Worm (Caenorhabditis elegans) whole organism, young adult: ENCODE results near the gene F19H6.4.
A peak's percentile ranks its signal among the peaks of the same experiment; 100 is the strongest.

ENCODE experiments used
- B0261.1 ChIP-seq: sonication (generic microtip); optimal IDR thresholded peaks from 2 replicates; lab custom pipeline; 2016; ENCODE audit warnings: mild to moderate bottlenecking, missing genetic modification characterization, moderate library complexity, missing compliant biosample characterization
- B0336.3 ChIP-seq: fragments of 200-800 bp; sonication (Bioruptor generic); IDR thresholded peaks from 2 replicates; pipeline ENCODE4 v1.3.6; 2022; ENCODE audit warnings: missing genetic modification characterization, missing compliant biosample characterization
- F10E7.11 ChIP-seq: sonication (generic microtip); optimal IDR thresholded peaks from 2 replicates; lab custom pipeline; 2017; ENCODE audit warnings: mild to moderate bottlenecking, missing genetic modification characterization, moderate library complexity, missing compliant biosample characterization
- F22D6.2 ChIP-seq: sonication (generic microtip); optimal IDR thresholded peaks from 2 replicates; lab custom pipeline; 2016; ENCODE audit warnings: mild to moderate bottlenecking, missing genetic modification characterization, missing compliant biosample characterization
- F39B2.1 ChIP-seq: fragments of 200-800 bp; sonication (Bioruptor generic); IDR thresholded peaks from 2 replicates; pipeline ENCODE4 v1.3.6; 2022; ENCODE audit warnings: missing genetic modification reagents, missing genetic modification characterization, missing compliant biosample characterization
- F49E8.2 ChIP-seq: sonication (generic microtip); optimal IDR thresholded peaks from 3 replicates; lab custom pipeline; 2017; ENCODE audit warnings: missing genetic modification characterization, mild to moderate bottlenecking, missing compliant biosample characterization, antibody characterized with exemption, moderate library complexity; ENCODE audit not compliant: insufficient read depth
- F55B11.4 ChIP-seq: sonication (generic microtip); optimal IDR thresholded peaks from 2 replicates; lab custom pipeline; 2016; ENCODE audit warnings: missing compliant biosample characterization, missing genetic modification characterization, borderline replicate concordance; ENCODE audit not compliant: insufficient read depth
- F57C9.4 ChIP-seq: sonication (generic microtip); optimal IDR thresholded peaks from 2 replicates; lab custom pipeline; 2017; ENCODE audit warnings: mild to moderate bottlenecking, missing genetic modification characterization, missing compliant biosample characterization
- K12H6.12 ChIP-seq: fragments of 200-800 bp; sonication (Bioruptor generic); optimal IDR thresholded peaks from 2 replicates; lab custom pipeline; 2018; ENCODE audit warnings: mild to moderate bottlenecking, missing genetic modification characterization, missing compliant biosample characterization
- ama-1 ChIP-seq, 3 experiments: fragments of 150-350 bp in 1 of 3; sonication (generic microtip) in 2 of 3; optimal IDR thresholded peaks; 2 replicates each; lab custom pipeline; 2014 to 2018; ENCODE audit warnings: missing biosample characterization in 2 of 3, missing genetic modification characterization in 2 of 3, missing genetic modification reagents in 2 of 3
- aptf-3 ChIP-seq: fragments of 200-800 bp; sonication (Bioruptor generic); IDR thresholded peaks from 2 replicates; pipeline ENCODE4 v1.3.6; 2022; ENCODE audit warnings: missing genetic modification characterization, missing compliant biosample characterization
- atf-7 ChIP-seq: sonication (generic microtip); optimal IDR thresholded peaks from 2 replicates; lab custom pipeline; 2017; ENCODE audit warnings: mild to moderate bottlenecking, missing genetic modification characterization, missing compliant biosample characterization
- attf-5 ChIP-seq: fragments of 200-800 bp; sonication (Bioruptor generic); optimal IDR thresholded peaks from 2 replicates; lab custom pipeline; 2018; ENCODE audit warnings: mild to moderate bottlenecking, missing genetic modification characterization, missing compliant biosample characterization
- cebp-2 ChIP-seq: fragments of 200-800 bp; sonication (Bioruptor generic); IDR thresholded peaks from 2 replicates; pipeline ENCODE4 v1.3.6; 2022; ENCODE audit warnings: missing genetic modification characterization, missing compliant biosample characterization
- ceh-27 ChIP-seq: fragments of 200-800 bp; sonication (Bioruptor generic); optimal IDR thresholded peaks from 2 replicates; lab custom pipeline; 2018; ENCODE audit warnings: mild to moderate bottlenecking, missing genetic modification characterization, moderate library complexity, missing compliant biosample characterization
- ceh-79 ChIP-seq: sonication (generic microtip); optimal IDR thresholded peaks from 2 replicates; lab custom pipeline; 2017; ENCODE audit warnings: mild to moderate bottlenecking, missing genetic modification characterization, missing compliant biosample characterization
- chd-7 ChIP-seq: sonication (generic microtip); optimal IDR thresholded peaks from 2 replicates; lab custom pipeline; 2016; ENCODE audit warnings: mild to moderate bottlenecking, missing genetic modification characterization, moderate library complexity, missing compliant biosample characterization
- dox-1 ChIP-seq: fragments of 200-800 bp; sonication (Bioruptor generic); IDR thresholded peaks from 2 replicates; pipeline ENCODE4 v1.3.6; 2022; ENCODE audit warnings: missing genetic modification reagents, missing genetic modification characterization, missing compliant biosample characterization
- him-1 ChIP-seq: sonication (generic microtip); optimal IDR thresholded peaks from 2 replicates; lab custom pipeline; 2016; ENCODE audit warnings: missing genotype, missing genetic modification reagents, missing genetic modification characterization, missing compliant biosample characterization
- hrde-1 ChIP-seq: sonication (generic microtip); optimal IDR thresholded peaks from 2 replicates; lab custom pipeline; 2016; ENCODE audit warnings: missing genetic modification characterization, mild to moderate bottlenecking, missing compliant biosample characterization, moderate library complexity, missing genotype, missing genetic modification reagents, borderline replicate concordance
- hsf-1 ChIP-seq: fragments of 200-800 bp; sonication (Bioruptor generic); IDR thresholded peaks from 2 replicates; pipeline ENCODE4 v1.3.6; 2022; ENCODE audit warnings: missing genetic modification reagents, missing genetic modification characterization, missing compliant biosample characterization
- let-526 ChIP-seq: fragments of 200-800 bp; sonication (Bioruptor generic); IDR thresholded peaks from 2 replicates; pipeline ENCODE4 v1.3.6; 2022; ENCODE audit warnings: missing genetic modification reagents, missing genetic modification characterization, missing compliant biosample characterization
- let-607 ChIP-seq, 2 experiments: fragments of 200-800 bp in 1 of 2; sonication (Bioruptor generic) in 1 of 2; sonication (generic microtip) in 1 of 2; optimal IDR thresholded peaks; 2 replicates each; lab custom pipeline; 2016 to 2018; ENCODE audit warnings: mild to moderate bottlenecking in 2 of 2, missing compliant biosample characterization in 2 of 2, missing genetic modification characterization in 2 of 2, moderate library complexity in 2 of 2, missing genotype in 1 of 2
- lin-26 ChIP-seq: fragments of 200-800 bp; sonication (Bioruptor generic); IDR thresholded peaks from 2 replicates; pipeline ENCODE4 v1.3.6; 2022; ENCODE audit warnings: missing genetic modification reagents, missing genetic modification characterization, missing compliant biosample characterization
- lin-40 ChIP-seq: sonication (generic microtip); optimal IDR thresholded peaks from 2 replicates; lab custom pipeline; 2016; ENCODE audit warnings: missing genetic modification characterization, mild to moderate bottlenecking, missing compliant biosample characterization, missing genotype, missing genetic modification reagents
- lin-54 ChIP-seq: fragments of 200-800 bp; sonication (Bioruptor generic); optimal IDR thresholded peaks from 2 replicates; lab custom pipeline; 2018; ENCODE audit warnings: mild to moderate bottlenecking, missing genetic modification characterization, missing compliant biosample characterization
- lir-1 ChIP-seq: fragments of 200-800 bp; sonication (Bioruptor generic); conservative IDR thresholded peaks from 2 replicates; pipeline ENCODE4 v1.3.6; 2022; ENCODE audit warnings: missing genetic modification reagents, missing genetic modification characterization, missing compliant biosample characterization
- madf-3 ChIP-seq: fragments of 200-800 bp; sonication (Bioruptor generic); IDR thresholded peaks from 2 replicates; pipeline ENCODE4 v1.3.6; 2022; ENCODE audit warnings: missing genetic modification reagents, missing genetic modification characterization, missing compliant biosample characterization
- madf-6 ChIP-seq: fragments of 200-800 bp; sonication (Bioruptor generic); IDR thresholded peaks from 2 replicates; pipeline ENCODE4 v1.3.6; 2022; ENCODE audit warnings: missing genetic modification reagents, missing genetic modification characterization, missing compliant biosample characterization
- mes-4 ChIP-seq: sonication (generic microtip); optimal IDR thresholded peaks from 2 replicates; lab custom pipeline; 2016; ENCODE audit warnings: missing genotype, missing genetic modification characterization, missing compliant biosample characterization
- nfya-2 ChIP-seq: fragments of 200-800 bp; sonication (Bioruptor generic); IDR thresholded peaks from 2 replicates; pipeline ENCODE4 v1.3.6; 2022; ENCODE audit warnings: missing genetic modification reagents, missing genetic modification characterization, missing compliant biosample characterization
- nhr-90 ChIP-seq: sonication (generic microtip); optimal IDR thresholded peaks from 2 replicates; lab custom pipeline; 2016; ENCODE audit warnings: missing genotype, mild to moderate bottlenecking, missing genetic modification characterization, missing compliant biosample characterization
- pha-4 ChIP-seq: fragments of 150-350 bp; sonication (generic microtip); optimal IDR thresholded peaks from 2 replicates; lab custom pipeline; 2014; ENCODE audit warnings: missing biosample characterization, missing genetic modification reagents, missing genetic modification characterization
- rcor-1 ChIP-seq: fragments of 200-800 bp; sonication (Bioruptor generic); IDR thresholded peaks from 2 replicates; pipeline ENCODE4 v1.3.6; 2022; ENCODE audit warnings: missing genetic modification reagents, missing genetic modification characterization, missing compliant biosample characterization
- rec-8 ChIP-seq, 2 experiments: sonication (generic microtip); optimal IDR thresholded peaks; 2 replicates each; lab custom pipeline; 2016; ENCODE audit warnings: mild to moderate bottlenecking in 2 of 2, missing genetic modification characterization in 2 of 2, missing genetic modification reagents in 2 of 2, missing genotype in 2 of 2, missing biosample characterization in 1 of 2, missing compliant biosample characterization in 1 of 2, moderate library complexity in 1 of 2
- sdz-38 ChIP-seq: sonication (generic microtip); optimal IDR thresholded peaks from 2 replicates; lab custom pipeline; 2016; ENCODE audit warnings: missing genotype, missing genetic modification characterization, missing compliant biosample characterization
- snpc-1.1 ChIP-seq: sonication (generic microtip); optimal IDR thresholded peaks from 2 replicates; lab custom pipeline; 2017; ENCODE audit warnings: missing genetic modification characterization, mild to moderate bottlenecking, missing compliant biosample characterization, antibody characterized with exemption, moderate library complexity, missing genotype, missing genetic modification reagents; ENCODE audit not compliant: insufficient read depth
- snpc-4 ChIP-seq, 5 experiments: fragments of 150-350 bp in 1 of 5; sonication (generic microtip) in 4 of 5; optimal IDR thresholded peaks; 2 replicates each; lab custom pipeline; 2014 to 2018; ENCODE audit warnings: missing genetic modification characterization in 5 of 5, missing biosample characterization in 3 of 5, antibody characterized with exemption in 2 of 5, mild to moderate bottlenecking in 2 of 5, missing compliant biosample characterization in 2 of 5, missing genotype in 2 of 5, moderate library complexity in 2 of 5, missing genetic modification reagents in 1 of 5
- somi-1 ChIP-seq: fragments of 200-800 bp; sonication (Bioruptor generic); optimal IDR thresholded peaks from 2 replicates; lab custom pipeline; 2018; ENCODE audit warnings: mild to moderate bottlenecking, missing genetic modification characterization, missing compliant biosample characterization
- tbp1 ChIP-seq: fragments of 200-800 bp; sonication (Bioruptor generic); optimal IDR thresholded peaks from 2 replicates; lab custom pipeline; 2018; ENCODE audit warnings: mild to moderate bottlenecking, missing genetic modification characterization, missing compliant biosample characterization
- tbx-9 ChIP-seq: sonication (generic microtip); optimal IDR thresholded peaks from 2 replicates; lab custom pipeline; 2016; ENCODE audit warnings: borderline replicate concordance, missing genetic modification characterization, inconsistent platforms, missing compliant biosample characterization
- tlf-1 ChIP-seq: fragments of 200-800 bp; sonication (Bioruptor generic); optimal IDR thresholded peaks from 2 replicates; lab custom pipeline; 2018; ENCODE audit warnings: mild to moderate bottlenecking, missing genetic modification characterization, missing compliant biosample characterization
- unc-62 ChIP-seq: fragments of 150-350 bp; optimal IDR thresholded peaks from 2 replicates; lab custom pipeline; 2014; ENCODE audit warnings: missing biosample characterization, missing genetic modification reagents, missing genetic modification characterization
- ztf-26 ChIP-seq: sonication (generic microtip); optimal IDR thresholded peaks from 2 replicates; lab custom pipeline; 2017; ENCODE audit warnings: missing genetic modification characterization, missing compliant biosample characterization
- ztf-28 ChIP-seq: fragments of 200-800 bp; sonication (Bioruptor generic); IDR thresholded peaks from 2 replicates; pipeline ENCODE4 v1.3.6; 2022; ENCODE audit warnings: missing genetic modification reagents, missing genetic modification characterization, missing compliant biosample characterization
- ztf-3 ChIP-seq: fragments of 200-800 bp; sonication (Bioruptor generic); optimal IDR thresholded peaks from 2 replicates; lab custom pipeline; 2018; ENCODE audit warnings: mild to moderate bottlenecking, missing genetic modification characterization, missing compliant biosample characterization
- ztf-6 ChIP-seq: fragments of 200-800 bp; sonication (Bioruptor generic); IDR thresholded peaks from 2 replicates; pipeline ENCODE4 v1.3.6; 2022; ENCODE audit warnings: missing genetic modification reagents, missing genetic modification characterization, missing compliant biosample characterization

The F19H6.4 gene

ce11 chrX:12393786-12394308 lies 28.4 kb downstream of the F19H6.4 start, which contains the start of gene F17E5.2 (continued):
- TF ChIP-seq tbx-9 (tag; lab: Kevin White, UChicago): no peak
- TF ChIP-seq lir-1 (GFP tag; lab: Robert Waterston, UW): peak; percentile 49; the same call in 1 of the 2 replicates
- no peak for TF ChIP-seq rec-8 (tag; optimal IDR thresholded peaks at IDR 0.05; lab: Kevin White, UChicago)
- peak; percentile 32 for TF ChIP-seq B0261.1 (tag; lab: Kevin White, UChicago)
- TF ChIP-seq dox-1 (GFP tag; lab: Robert Waterston, UW): no peak
- no peak for TF ChIP-seq ama-1 (optimal IDR thresholded peaks at IDR 0.05; lab: Kevin White, UChicago)
- no peak for TF ChIP-seq ama-1 (GFP tag; optimal IDR thresholded peaks at IDR 0.05; lab: Kevin White, UChicago)
- 0 out of 2 replicates have a peak, but pooled peaks have one; percentile 5 for TF ChIP-seq ztf-6 (GFP tag; lab: Robert Waterston, UW)
- TF ChIP-seq lin-54 (GFP tag; lab: Kevin White, UChicago): no peak
- TF ChIP-seq snpc-1.1: no peak
- TF ChIP-seq sdz-38 (tag; lab: Kevin White, UChicago): no peak
- TF ChIP-seq tbp1 (GFP tag; lab: Kevin White, UChicago): peak; percentile 64
- TF ChIP-seq F10E7.11: no peak
- TF ChIP-seq hrde-1 (tag; lab: Kevin White, UChicago): no peak
- TF ChIP-seq tlf-1: peak; percentile 53
- TF ChIP-seq lin-26: no peak; the same call in 1 of the 2 replicates
- no peak for TF ChIP-seq madf-3 (GFP tag; lab: Robert Waterston, UW)
- TF ChIP-seq F22D6.2: no peak
- no peak for TF ChIP-seq mes-4 (tag; lab: Kevin White, UChicago)
- TF ChIP-seq unc-62 (GFP tag; lab: Kevin White, UChicago): no peak
- no peak for TF ChIP-seq him-1
- peak; percentile 77 for TF ChIP-seq ztf-26 (tag; lab: Kevin White, UChicago)
- no peak for TF ChIP-seq chd-7
- TF ChIP-seq nfya-2: no peak
- TF ChIP-seq ceh-27 (GFP tag; lab: Kevin White, UChicago): peak; percentile 93
- TF ChIP-seq snpc-4 (GFP tag; optimal IDR thresholded peaks at IDR 0.05; lab: Kevin White, UChicago): no peak
- TF ChIP-seq snpc-4 (tag; optimal IDR thresholded peaks at IDR 0.05; lab: Kevin White, UChicago): peak in 2 of 4 experiments; percentile 51 to 80
- peak; percentile 47; the same call in 1 of the 2 replicates for TF ChIP-seq let-526 (GFP tag; lab: Robert Waterston, UW)
- TF ChIP-seq madf-6 (GFP tag; lab: Robert Waterston, UW): no peak
- TF ChIP-seq F55B11.4 (tag; lab: Kevin White, UChicago): no peak
- peak; percentile 47 for TF ChIP-seq somi-1 (GFP tag; lab: Kevin White, UChicago)
- no peak for TF ChIP-seq cebp-2 (GFP tag; lab: Robert Waterston, UW)
- TF ChIP-seq rcor-1 (GFP tag; lab: Robert Waterston, UW): no peak
- no peak for TF ChIP-seq ceh-79 (tag; lab: Kevin White, UChicago)
- TF ChIP-seq aptf-3 (GFP tag; lab: Robert Waterston, UW): no peak
- no peak for TF ChIP-seq F49E8.2
- peak; percentile 67 to 72 for TF ChIP-seq let-607 (tag; optimal IDR thresholded peaks at IDR 0.05; lab: Kevin White, UChicago)
- peak; percentile 88 for TF ChIP-seq K12H6.12 (tag; lab: Kevin White, UChicago)
- TF ChIP-seq ztf-3 (GFP tag; lab: Kevin White, UChicago): no peak
- peak; percentile 93 for TF ChIP-seq lin-40
- TF ChIP-seq pha-4: peak; percentile 27
- no peak for TF ChIP-seq F57C9.4 (tag; lab: Kevin White, UChicago)
- no peak for TF ChIP-seq nhr-90 (tag; lab: Kevin White, UChicago)
- peak; percentile 86 for TF ChIP-seq attf-5
- no peak for TF ChIP-seq ztf-28
- TF ChIP-seq hsf-1 (GFP tag; lab: Robert Waterston, UW): no peak
- TF ChIP-seq atf-7 (tag; lab: Kevin White, UChicago): peak; percentile 19
- TF ChIP-seq B0336.3 (GFP tag; lab: Robert Waterston, UW): no peak; the same call in 1 of the 2 replicates
- no peak for TF ChIP-seq F39B2.1
